Worm (Caenorhabditis elegans) whole organism, mixed stage, embryonic: ENCODE data around the gene snap-29.

ENCODE experiments used
- M03D4.4 ChIP-seq: sonication (generic microtip); optimal IDR thresholded peaks from 2 replicates; lab custom pipeline; 2017; ENCODE audit warnings: mild to moderate bottlenecking, missing genetic modification characterization, missing compliant biosample characterization
- bed-3 ChIP-seq: fragments of 200-800 bp; sonication (Bioruptor generic); optimal IDR thresholded peaks from 3 replicates; lab custom pipeline; 2018; ENCODE audit warnings: mild to moderate bottlenecking, missing genetic modification characterization, moderate library complexity, missing compliant biosample characterization
- blmp-1 ChIP-seq: fragments of 150-350 bp; optimal IDR thresholded peaks from 2 replicates; lab custom pipeline; 2014; ENCODE audit warnings: missing biosample characterization, missing genetic modification characterization
- ceh-39 ChIP-seq: fragments of 150-350 bp; optimal IDR thresholded peaks from 2 replicates; lab custom pipeline; 2014; ENCODE audit warnings: missing biosample characterization, missing genetic modification characterization
- ceh-43 ChIP-seq: fragments of 200-800 bp; sonication (Bioruptor generic); optimal IDR thresholded peaks from 2 replicates; lab custom pipeline; 2018; ENCODE audit warnings: mild to moderate bottlenecking, missing genetic modification characterization, moderate library complexity, missing compliant biosample characterization
- ceh-83 ChIP-seq: fragments of 200-800 bp; sonication (Bioruptor generic); optimal IDR thresholded peaks from 2 replicates; lab custom pipeline; 2018; ENCODE audit warnings: mild to moderate bottlenecking, missing genetic modification characterization, missing compliant biosample characterization
- ces-1 ChIP-seq: fragments of 150-350 bp; optimal IDR thresholded peaks from 2 replicates; lab custom pipeline; 2014; ENCODE audit warnings: missing biosample characterization, missing genetic modification reagents, missing genetic modification characterization
- cnd-1 ChIP-seq: fragments of 200-800 bp; sonication (Bioruptor generic); optimal IDR thresholded peaks from 2 replicates; lab custom pipeline; 2018; ENCODE audit warnings: mild to moderate bottlenecking, missing genetic modification characterization, missing compliant biosample characterization
- drap-1 ChIP-seq: fragments of 200-800 bp; sonication (Bioruptor generic); optimal IDR thresholded peaks from 3 replicates; lab custom pipeline; 2018; ENCODE audit warnings: mild to moderate bottlenecking, missing genetic modification characterization, missing compliant biosample characterization
- elt-1 ChIP-seq: sonication (generic microtip); optimal IDR thresholded peaks from 2 replicates; lab custom pipeline; 2017; ENCODE audit warnings: missing genetic modification characterization, mild to moderate bottlenecking, missing compliant biosample characterization, antibody characterized with exemption, moderate library complexity, borderline replicate concordance; ENCODE audit not compliant: insufficient read depth
- elt-3 ChIP-seq: fragments of 150-350 bp; optimal IDR thresholded peaks from 2 replicates; lab custom pipeline; 2014; ENCODE audit warnings: missing biosample characterization, missing genetic modification characterization
- flh-1 ChIP-seq: fragments of 200-800 bp; sonication (Bioruptor generic); optimal IDR thresholded peaks from 2 replicates; lab custom pipeline; 2018; ENCODE audit warnings: mild to moderate bottlenecking, missing genetic modification characterization, moderate library complexity, missing compliant biosample characterization
- ham-2 ChIP-seq: fragments of 200-800 bp; sonication (Bioruptor generic); optimal IDR thresholded peaks from 2 replicates; lab custom pipeline; 2018; ENCODE audit warnings: mild to moderate bottlenecking, missing genetic modification characterization, missing compliant biosample characterization
- hlh-1 ChIP-seq: fragments of 150-350 bp; optimal IDR thresholded peaks from 2 replicates; lab custom pipeline; 2014; ENCODE audit warnings: missing biosample characterization, missing genetic modification reagents, missing genetic modification characterization
- lin-13 ChIP-seq: fragments of 150-350 bp; optimal IDR thresholded peaks from 2 replicates; lab custom pipeline; 2014; ENCODE audit warnings: missing biosample characterization, missing genetic modification characterization
- lin-32 ChIP-seq: fragments of 200-800 bp; sonication (Bioruptor generic); optimal IDR thresholded peaks from 2 replicates; lab custom pipeline; 2018; ENCODE audit warnings: mild to moderate bottlenecking, missing genetic modification characterization, missing compliant biosample characterization
- lsy-2 ChIP-seq: fragments of 150-350 bp; optimal IDR thresholded peaks from 2 replicates; lab custom pipeline; 2014; ENCODE audit warnings: missing biosample characterization, missing genetic modification characterization
- mab-5 ChIP-seq: fragments of 150-350 bp; optimal IDR thresholded peaks from 2 replicates; lab custom pipeline; 2014; ENCODE audit warnings: missing biosample characterization, missing genetic modification characterization
- mep-1 ChIP-seq: fragments of 150-350 bp; optimal IDR thresholded peaks from 2 replicates; lab custom pipeline; 2017; ENCODE audit warnings: missing biosample characterization, missing genetic modification reagents, missing genetic modification characterization, inconsistent platforms
- mls-2 ChIP-seq: sonication (generic microtip); optimal IDR thresholded peaks from 2 replicates; lab custom pipeline; 2016; ENCODE audit warnings: mild to moderate bottlenecking, missing genetic modification characterization, moderate library complexity, missing compliant biosample characterization
- nhr-12 ChIP-seq: fragments of 150-350 bp; optimal IDR thresholded peaks from 2 replicates; lab custom pipeline; 2014; ENCODE audit warnings: missing biosample characterization, missing genetic modification characterization
- nhr-2 ChIP-seq: fragments of 150-350 bp; optimal IDR thresholded peaks from 2 replicates; lab custom pipeline; 2014; ENCODE audit warnings: missing biosample characterization, missing genetic modification characterization
- nhr-237 ChIP-seq: fragments of 150-350 bp; optimal IDR thresholded peaks from 2 replicates; lab custom pipeline; 2014; ENCODE audit warnings: missing biosample characterization, missing genetic modification characterization
- nhr-28 ChIP-seq: fragments of 150-350 bp; optimal IDR thresholded peaks from 2 replicates; lab custom pipeline; 2014; ENCODE audit warnings: missing biosample characterization, missing genetic modification characterization
- nhr-76 ChIP-seq: sonication (generic microtip); optimal IDR thresholded peaks from 2 replicates; lab custom pipeline; 2017; ENCODE audit warnings: missing biosample characterization, missing genetic modification characterization
- pha-4 ChIP-seq: fragments of 150-350 bp; optimal IDR thresholded peaks from 2 replicates; lab custom pipeline; 2018; ENCODE audit warnings: missing biosample characterization, missing genetic modification reagents, missing genetic modification characterization
- sem-2 ChIP-seq: fragments of 200-800 bp; sonication (Bioruptor generic); optimal IDR thresholded peaks from 2 replicates; lab custom pipeline; 2018; ENCODE audit warnings: mild to moderate bottlenecking, missing genetic modification characterization, missing compliant biosample characterization
- snpc-4 ChIP-seq: fragments of 150-350 bp; optimal IDR thresholded peaks from 2 replicates; lab custom pipeline; 2014; ENCODE audit warnings: missing biosample characterization, missing genetic modification characterization
- sptf-1 ChIP-seq: sonication (generic microtip); optimal IDR thresholded peaks from 2 replicates; lab custom pipeline; 2017; ENCODE audit warnings: mild to moderate bottlenecking, missing genetic modification characterization, moderate library complexity, missing compliant biosample characterization
- tbx-8 ChIP-seq: fragments of 200-800 bp; sonication (Bioruptor generic); optimal IDR thresholded peaks from 2 replicates; lab custom pipeline; 2018; ENCODE audit warnings: mild to moderate bottlenecking, missing genetic modification characterization, moderate library complexity, missing compliant biosample characterization
- unc-120 ChIP-seq: sonication (generic microtip); optimal IDR thresholded peaks from 2 replicates; lab custom pipeline; 2017; ENCODE audit warnings: missing genetic modification characterization, missing compliant biosample characterization; ENCODE audit not compliant: poor library complexity, severe bottlenecking
- unc-39 ChIP-seq: fragments of 150-350 bp; optimal IDR thresholded peaks from 2 replicates; lab custom pipeline; 2014; ENCODE audit warnings: missing biosample characterization, missing genetic modification characterization
- unc-62 ChIP-seq: fragments of 150-350 bp; optimal IDR thresholded peaks from 2 replicates; lab custom pipeline; 2014; ENCODE audit warnings: missing biosample characterization, missing genetic modification reagents, missing genetic modification characterization
- zip-8 ChIP-seq: fragments of 150-350 bp; optimal IDR thresholded peaks from 2 replicates; lab custom pipeline; 2014; ENCODE audit warnings: missing biosample characterization, missing genetic modification characterization
- ztf-11 ChIP-seq: fragments of 150-350 bp; optimal IDR thresholded peaks from 2 replicates; lab custom pipeline; 2014; ENCODE audit warnings: missing biosample characterization, missing genetic modification characterization

snap-29 gene

ce11 chrIII:8788690-8789089, 12.6 kb downstream of the snap-29 start:
- no peak for TF ChIP-seq nhr-12 (tag; lab: Kevin White, UChicago)
- TF ChIP-seq mls-2 (tag; lab: Kevin White, UChicago), result no peak
- TF ChIP-seq ces-1 (GFP tag; lab: Kevin White, UChicago), result no peak
- TF ChIP-seq ham-2 (GFP tag; lab: Kevin White, UChicago), result no peak
- no peak for TF ChIP-seq ceh-83 (GFP tag; lab: Kevin White, UChicago)
- no peak for TF ChIP-seq unc-120
- no peak for TF ChIP-seq nhr-2 (tag; lab: Kevin White, UChicago)
- no peak for TF ChIP-seq sptf-1
- TF ChIP-seq nhr-237, result no peak
- no peak for TF ChIP-seq lin-32 (GFP tag; lab: Kevin White, UChicago)
- no peak for TF ChIP-seq nhr-76 (tag; lab: Kevin White, UChicago)
- TF ChIP-seq bed-3 (GFP tag; lab: Kevin White, UChicago), result no peak
- no peak for TF ChIP-seq cnd-1
- TF ChIP-seq hlh-1, result no peak

ce11 chrIII:8791235-8791634, 15.2 kb downstream of the snap-29 start, which contains the start of the genes zfp-1 and F54F2.14:
zfp-1 (plus strand) TSS chrIII:8791535.
F54F2.14 (plus strand) TSS chrIII:8791546.
- no peak for TF ChIP-seq bed-3 (GFP tag; lab: Kevin White, UChicago)
- TF ChIP-seq, all 35 proteins: peak for 0

DNA sequence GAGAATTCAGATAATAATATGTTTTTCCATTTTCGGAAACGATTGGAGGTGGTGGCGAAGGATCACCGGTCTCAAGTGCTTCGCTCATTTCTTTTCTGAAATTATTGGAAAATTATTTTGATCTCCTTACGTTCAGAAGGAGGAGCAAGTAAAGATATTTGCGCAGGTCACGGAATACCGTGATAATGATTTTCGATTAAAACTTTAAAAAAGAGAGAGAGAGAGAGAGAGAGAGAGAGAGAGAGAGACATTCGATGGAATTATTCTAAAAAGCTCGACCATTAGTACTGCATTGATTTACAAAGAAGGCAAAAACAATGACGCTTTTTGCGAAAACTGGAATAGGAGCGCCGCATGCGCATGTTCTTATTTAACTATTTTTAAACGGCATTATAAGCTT, 16.2 kb downstream of the snap-29 start, which contains the start of gene ztf-1:
Gene ztf-1 (minus strand): TSS at position 101 of the 400 bp plus-strand sequence.
- TF ChIP-seq lin-32 (GFP tag; lab: Kevin White, UChicago) (no peak), unc-120 (no peak), drap-1 (GFP tag; lab: Kevin White, UChicago) (no peak), mab-5 (tag; lab: Kevin White, UChicago) (no peak), tbx-8 (GFP tag; lab: Kevin White, UChicago) (no peak), blmp-1 (tag; lab: Kevin White, UChicago) (no peak)

DNA sequence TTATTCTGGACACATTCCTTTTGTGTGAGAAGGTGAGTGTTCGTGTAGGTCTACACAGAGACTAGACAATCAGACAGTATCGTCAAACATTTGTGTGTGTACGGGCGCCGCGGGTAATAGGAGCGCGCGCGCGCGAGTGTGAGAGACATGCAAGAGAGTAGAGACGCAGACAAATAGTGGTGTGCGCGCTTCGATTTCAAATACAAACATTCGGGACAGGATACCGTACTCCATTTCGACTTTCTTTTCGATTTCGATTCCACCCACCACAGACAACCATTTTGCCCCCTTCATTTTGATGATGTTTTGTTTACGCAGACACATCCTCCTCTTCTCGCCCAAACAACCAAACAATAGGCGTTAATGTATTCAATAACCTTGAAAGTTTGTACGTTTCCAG, 18.7 kb downstream of the snap-29 start:
- no peak for TF ChIP-seq zip-8
- peak; percentile 90 for TF ChIP-seq pha-4 (tag; lab: Kevin White, UChicago)
- TF ChIP-seq nhr-237, result peak; percentile 27
- peak; percentile 11 for TF ChIP-seq lin-13 (tag; lab: Kevin White, UChicago)
- no peak for TF ChIP-seq unc-120
- peak; percentile 2 for TF ChIP-seq elt-3
- no peak for TF ChIP-seq ceh-83 (GFP tag; lab: Kevin White, UChicago)
- no peak for TF ChIP-seq snpc-4 (tag; lab: Kevin White, UChicago)
- peak; percentile 73 for TF ChIP-seq lsy-2 (tag; lab: Kevin White, UChicago)
- TF ChIP-seq drap-1 (GFP tag; lab: Kevin White, UChicago), result peak; percentile 51
- TF ChIP-seq bed-3 (GFP tag; lab: Kevin White, UChicago), result no peak
- no peak for TF ChIP-seq nhr-12 (tag; lab: Kevin White, UChicago)
- TF ChIP-seq ham-2 (GFP tag; lab: Kevin White, UChicago), result peak; percentile 48
- peak; percentile 7 for TF ChIP-seq sptf-1
- no peak for TF ChIP-seq ces-1 (GFP tag; lab: Kevin White, UChicago)
- peak; percentile 28 for TF ChIP-seq blmp-1 (tag; lab: Kevin White, UChicago)
- no peak for TF ChIP-seq elt-1
- no peak for TF ChIP-seq mep-1 (tag; lab: Kevin White, UChicago)
- TF ChIP-seq flh-1 (GFP tag; lab: Kevin White, UChicago), result peak; percentile 19
- TF ChIP-seq, all 35 proteins: peak for 10

- TF ChIP-seq ham-2 (GFP tag; lab: Kevin White, UChicago), result peak; percentile 88
- TF ChIP-seq nhr-76 (tag; lab: Kevin White, UChicago), result peak; percentile 4
- peak; percentile 57 for TF ChIP-seq ceh-83 (GFP tag; lab: Kevin White, UChicago)
- TF ChIP-seq drap-1 (GFP tag; lab: Kevin White, UChicago), result peak; percentile 65
- peak; percentile 69 for TF ChIP-seq sptf-1
- no peak for TF ChIP-seq elt-3
- peak; percentile 88 for TF ChIP-seq ceh-39
- TF ChIP-seq nhr-12 (tag; lab: Kevin White, UChicago), result no peak
- no peak for TF ChIP-seq mab-5 (tag; lab: Kevin White, UChicago)
- TF ChIP-seq zip-8, result no peak
- TF ChIP-seq nhr-28 (tag; lab: Kevin White, UChicago), result peak; percentile 15
- TF ChIP-seq lsy-2 (tag; lab: Kevin White, UChicago), result peak; percentile 79
- peak; percentile 86 for TF ChIP-seq ces-1 (GFP tag; lab: Kevin White, UChicago)
- TF ChIP-seq nhr-2 (tag; lab: Kevin White, UChicago), result peak; percentile 100
- TF ChIP-seq M03D4.4, result peak; percentile 41
- TF ChIP-seq nhr-237, result peak; percentile 65
- peak; percentile 82 for TF ChIP-seq cnd-1
- TF ChIP-seq blmp-1 (tag; lab: Kevin White, UChicago), result no peak
- TF ChIP-seq pha-4 (tag; lab: Kevin White, UChicago), result peak; percentile 90
- no peak for TF ChIP-seq ceh-43 (GFP tag; lab: Kevin White, UChicago)
- peak; percentile 84 for TF ChIP-seq lin-13 (tag; lab: Kevin White, UChicago)
- no peak for TF ChIP-seq tbx-8 (GFP tag; lab: Kevin White, UChicago)
- TF ChIP-seq elt-1, result no peak
- TF ChIP-seq ztf-11 (tag; lab: Kevin White, UChicago), result peak; percentile 77
- TF ChIP-seq bed-3 (GFP tag; lab: Kevin White, UChicago), result no peak
- no peak for TF ChIP-seq sem-2 (GFP tag; lab: Kevin White, UChicago)
- TF ChIP-seq snpc-4 (tag; lab: Kevin White, UChicago), result no peak
- no peak for TF ChIP-seq lin-32 (GFP tag; lab: Kevin White, UChicago)
- TF ChIP-seq mls-2 (tag; lab: Kevin White, UChicago), result peak; percentile 67
- TF ChIP-seq unc-62 (GFP tag; lab: Kevin White, UChicago), result peak; percentile 95
- no peak for TF ChIP-seq flh-1 (GFP tag; lab: Kevin White, UChicago)
- TF ChIP-seq unc-39 (tag; lab: Kevin White, UChicago), result no peak
- TF ChIP-seq unc-120, result peak; percentile 95
- TF ChIP-seq hlh-1, result peak; percentile 66
- peak; percentile 74 for TF ChIP-seq mep-1 (tag; lab: Kevin White, UChicago)
- TF ChIP-seq, all 35 proteins: peak for 21
These were observed 19.6 kb downstream of the snap-29 start for ce11 chrIII:8795595-8796141.
